Worm (Caenorhabditis elegans): ENCODE measurements around the gene F41G3.3.

Gene F41G3.3

DNA sequence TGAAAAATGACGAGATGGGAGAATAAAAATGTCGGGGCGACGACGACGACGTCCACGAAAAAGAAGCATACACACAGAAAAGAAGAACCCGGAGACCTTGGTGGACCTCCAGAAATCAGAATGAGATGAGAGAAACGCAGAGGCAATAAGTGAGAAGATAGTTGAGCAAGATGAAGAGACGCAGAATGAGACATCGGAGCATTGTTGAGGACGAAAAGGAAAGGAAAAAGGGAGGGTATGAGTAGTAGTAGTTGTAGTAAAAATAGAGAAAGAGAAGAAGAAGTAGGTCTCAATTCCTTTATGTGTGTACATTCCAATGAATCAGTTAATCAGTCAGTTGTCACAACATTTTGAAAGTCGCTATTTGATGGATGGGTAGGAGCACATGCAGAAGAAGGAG, 27.0 kb upstream of the F41G3.3 start, which contains the start of gene T14B4.8:
TSS of gene T14B4.8 (minus strand) at position 60 of the 400 bp plus-strand sequence.
- TF ChIP-seq zag-1 (tag; optimal IDR thresholded peaks at IDR 0.05): peak; percentile 23
- TF ChIP-seq nhr-77 (tag; optimal IDR thresholded peaks at IDR 0.05): no peak
- TF ChIP-seq gmeb-1 (tag; optimal IDR thresholded peaks at IDR 0.05): no peak
- TF ChIP-seq sma-3 (GFP tag; optimal IDR thresholded peaks at IDR 0.05): no peak
- TF ChIP-seq lsy-2 (tag; optimal IDR thresholded peaks at IDR 0.05): peak in 1 of 2 experiments; percentile 8
- no peak for TF ChIP-seq nhr-21 (tag; optimal IDR thresholded peaks at IDR 0.05)
- peak; percentile 4 for TF ChIP-seq snpc-4 (tag; optimal IDR thresholded peaks at IDR 0.05)
- peak; percentile 18 for TF ChIP-seq nhr-129 (tag; optimal IDR thresholded peaks at IDR 0.05)
- peak; percentile 51 for TF ChIP-seq unc-55 (GFP tag; optimal IDR thresholded peaks at IDR 0.05)
- TF ChIP-seq unc-62 (GFP tag; optimal IDR thresholded peaks at IDR 0.05): no peak
- TF ChIP-seq dmd-4 (tag; optimal IDR thresholded peaks at IDR 0.05): no peak
- peak; percentile 45 for TF ChIP-seq C34F6.9 (tag; optimal IDR thresholded peaks at IDR 0.05)
- no peak for TF ChIP-seq mdl-1 (tag; optimal IDR thresholded peaks at IDR 0.05)
- no peak for TF ChIP-seq nhr-237 (tag; optimal IDR thresholded peaks at IDR 0.05)
- no peak for TF ChIP-seq aly-2 (tag; optimal IDR thresholded peaks at IDR 0.05)

- TF ChIP-seq nhr-237 (tag; optimal IDR thresholded peaks at IDR 0.05) (no peak), ama-1 (optimal IDR thresholded peaks at IDR 0.05) (no peak), nhr-23 (tag; optimal IDR thresholded peaks at IDR 0.05) (no peak), nhr-77 (tag; optimal IDR thresholded peaks at IDR 0.05) (no peak), ztf-1 (GFP tag; conservative IDR thresholded peaks at IDR 0.05) (no peak), unc-55 (GFP tag; optimal IDR thresholded peaks at IDR 0.05) (no peak), lin-39 (tag; optimal IDR thresholded peaks at IDR 0.05) (no peak), zag-1 (tag; optimal IDR thresholded peaks at IDR 0.05) (no peak), ceh-82 (tag; optimal IDR thresholded peaks at IDR 0.05) (no peak), mbf-1 (tag; optimal IDR thresholded peaks at IDR 0.05) (no peak), C34F6.9 (tag; optimal IDR thresholded peaks at IDR 0.05) (no peak), mdl-1 (tag; optimal IDR thresholded peaks at IDR 0.05) (no peak), nhr-12 (tag; optimal IDR thresholded peaks at IDR 0.05) (no peak), alr-1 (tag; optimal IDR thresholded peaks at IDR 0.05) (no peak), gmeb-1 (tag; optimal IDR thresholded peaks at IDR 0.05) (no peak), elt-3 (tag; optimal IDR thresholded peaks at IDR 0.05) (no peak), dmd-4 (tag; optimal IDR thresholded peaks at IDR 0.05) (no peak), ceh-16 (tag; optimal IDR thresholded peaks at IDR 0.05) (no peak), lin-11 (tag; optimal IDR thresholded peaks at IDR 0.05) (no peak)
Measured at ce11 chrII:6733718-6734117, 22.6 kb upstream of the F41G3.3 start, which contains the start of gene T14B4.9. Gene T14B4.9, minus strand, starts transcription at chrII:6733818.

ce11 chrII:6734674-6735073, 21.7 kb upstream of the F41G3.3 start, which contains the start of gene T14B4.3:
Gene T14B4.3, plus strand, starts transcription at chrII:6734937.
- TF ChIP-seq Y55F3AM.14 (GFP tag; optimal IDR thresholded peaks at IDR 0.05): no peak
- no peak for TF ChIP-seq nhr-237 (tag; optimal IDR thresholded peaks at IDR 0.05)
- no peak for TF ChIP-seq ztf-4 (tag; optimal IDR thresholded peaks at IDR 0.05)
- TF ChIP-seq fos-1 (tag; optimal IDR thresholded peaks at IDR 0.05): peak; percentile 29
- TF ChIP-seq ama-1 (optimal IDR thresholded peaks at IDR 0.05): no peak
- no peak for TF ChIP-seq nhr-23 (tag; optimal IDR thresholded peaks at IDR 0.05)
- peak; percentile 87 for TF ChIP-seq unc-55 (GFP tag; optimal IDR thresholded peaks at IDR 0.05)
- TF ChIP-seq crh-2 (tag; optimal IDR thresholded peaks at IDR 0.05): peak; percentile 68
- no peak for TF ChIP-seq nhr-11 (tag; optimal IDR thresholded peaks at IDR 0.05)
- peak; percentile 78 for TF ChIP-seq C34F6.9 (tag; optimal IDR thresholded peaks at IDR 0.05)
- no peak for TF ChIP-seq alr-1 (tag; optimal IDR thresholded peaks at IDR 0.05)
- no peak for TF ChIP-seq ceh-82 (tag; optimal IDR thresholded peaks at IDR 0.05)
- no peak for TF ChIP-seq aly-2 (tag; optimal IDR thresholded peaks at IDR 0.05)
- peak; percentile 66 for TF ChIP-seq gmeb-1 (tag; optimal IDR thresholded peaks at IDR 0.05)
- peak; percentile 2 for TF ChIP-seq snpc-4 (tag; optimal IDR thresholded peaks at IDR 0.05)
- TF ChIP-seq ZK546.5 (tag; optimal IDR thresholded peaks at IDR 0.05): no peak
- TF ChIP-seq egl-27 (tag; optimal IDR thresholded peaks at IDR 0.05): no peak
- TF ChIP-seq lin-13 (GFP tag; optimal IDR thresholded peaks at IDR 0.05): peak; percentile 47
- TF ChIP-seq lsy-2 (tag; optimal IDR thresholded peaks at IDR 0.05): peak; percentile 25 to 87
- TF ChIP-seq mbf-1 (tag; optimal IDR thresholded peaks at IDR 0.05): no peak
- TF ChIP-seq F13H6.1 (tag; optimal IDR thresholded peaks at IDR 0.05): peak; percentile 50
- TF ChIP-seq elt-1 (tag; optimal IDR thresholded peaks at IDR 0.05): no peak
- TF ChIP-seq nhr-77 (tag; optimal IDR thresholded peaks at IDR 0.05): no peak
- no peak for TF ChIP-seq sem-4 (tag; optimal IDR thresholded peaks at IDR 0.05)
- TF ChIP-seq sma-3 (GFP tag; optimal IDR thresholded peaks at IDR 0.05): peak; percentile 72
- TF ChIP-seq ztf-11 (tag; optimal IDR thresholded peaks at IDR 0.05): no peak
- TF ChIP-seq nhr-6 (tag; optimal IDR thresholded peaks at IDR 0.05): no peak
- no peak for TF ChIP-seq elt-3 (tag; optimal IDR thresholded peaks at IDR 0.05)
- TF ChIP-seq mdl-1 (tag; optimal IDR thresholded peaks at IDR 0.05): no peak
- TF ChIP-seq unc-39 (tag; optimal IDR thresholded peaks at IDR 0.05): no peak
- TF ChIP-seq blmp-1 (tag; optimal IDR thresholded peaks at IDR 0.05; ENCODE audit: insufficient read depth): no peak
- TF ChIP-seq nhr-25 (tag; optimal IDR thresholded peaks at IDR 0.05): no peak
- TF ChIP-seq skn-1 (tag; optimal IDR thresholded peaks at IDR 0.05): no peak
- peak; percentile 40 for TF ChIP-seq nhr-21 (tag; optimal IDR thresholded peaks at IDR 0.05)
- peak; percentile 65 for TF ChIP-seq nhr-129 (tag; optimal IDR thresholded peaks at IDR 0.05)
- no peak for TF ChIP-seq lin-11 (tag; optimal IDR thresholded peaks at IDR 0.05)
- TF ChIP-seq sma-9 (GFP tag; optimal IDR thresholded peaks at IDR 0.05): peak; percentile 51
- no peak for TF ChIP-seq sma-9 (tag; optimal IDR thresholded peaks at IDR 0.05)
- TF ChIP-seq zag-1 (tag; optimal IDR thresholded peaks at IDR 0.05): no peak
- no peak for TF ChIP-seq peb-1 (tag; optimal IDR thresholded peaks at IDR 0.05)

Measured in whole organism, L2 larva.